Fruit fly (Drosophila melanogaster): Measurements from ENCODE around the gene CG13599.

DNA sequence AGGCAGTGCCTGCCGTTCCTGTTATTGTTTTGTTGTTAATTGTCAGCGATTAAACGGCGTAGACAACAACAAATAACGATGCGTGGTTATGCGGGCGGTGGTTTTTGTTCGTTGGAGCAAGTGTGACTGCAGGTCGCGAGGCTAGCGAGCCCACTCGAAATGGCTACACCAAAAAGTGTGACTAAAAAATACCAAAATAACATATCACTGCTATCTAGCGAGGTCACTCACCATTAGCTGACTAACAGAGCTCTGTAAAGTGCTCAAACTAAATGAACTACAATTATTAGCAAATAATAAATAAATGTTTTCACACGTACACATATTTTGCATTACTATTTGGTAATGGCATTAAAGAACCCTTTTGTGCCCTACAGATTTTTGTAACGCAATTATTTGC is 41.5 kb upstream of the CG13599 start, which contains the start of gene Pli:
- TF ChIP-seq CTCF (optimal IDR thresholded peaks at IDR 0.05), result peak; percentile 59 to 63
- TF ChIP-seq CG8478 (optimal IDR thresholded peaks at IDR 0.05), result no peak
